Worm (Caenorhabditis elegans) whole organism, late embryonic: Measurements from ENCODE around the gene swt-1.

Experiments
- F13H6.1 ChIP-seq: sonication (generic microtip); optimal IDR thresholded peaks from 2 replicates; lab custom pipeline; 2016; ENCODE audit warnings: missing genetic modification characterization, missing compliant biosample characterization
- ama-1 ChIP-seq: fragments of 150-350 bp; optimal IDR thresholded peaks from 2 replicates; lab custom pipeline; 2014
- ceh-14 ChIP-seq: sonication (generic microtip); optimal IDR thresholded peaks from 2 replicates; lab custom pipeline; 2016; ENCODE audit warnings: missing genotype, missing genetic modification characterization, missing compliant biosample characterization
- ceh-19 ChIP-seq: fragments of 200-800 bp; sonication (Bioruptor generic); optimal IDR thresholded peaks from 2 replicates; lab custom pipeline; 2018; ENCODE audit warnings: mild to moderate bottlenecking, missing genetic modification characterization, missing compliant biosample characterization
- ceh-48 ChIP-seq: sonication (generic microtip); optimal IDR thresholded peaks from 2 replicates; lab custom pipeline; 2016; ENCODE audit warnings: missing genetic modification characterization, inconsistent platforms, missing compliant biosample characterization
- ets-4 ChIP-seq: sonication (generic microtip); optimal IDR thresholded peaks from 2 replicates; lab custom pipeline; 2016; ENCODE audit warnings: missing genetic modification characterization, missing compliant biosample characterization
- eyg-1 ChIP-seq: sonication (generic microtip); optimal IDR thresholded peaks from 2 replicates; lab custom pipeline; 2016; ENCODE audit warnings: missing genotype, missing genetic modification characterization, missing compliant biosample characterization
- nhr-11 ChIP-seq: fragments of 150-350 bp; optimal IDR thresholded peaks from 2 replicates; lab custom pipeline; 2014; ENCODE audit warnings: missing biosample characterization, missing genetic modification characterization
- pag-3 ChIP-seq: sonication (generic microtip); optimal IDR thresholded peaks from 2 replicates; lab custom pipeline; 2016; ENCODE audit warnings: missing compliant biosample characterization, missing genetic modification characterization, borderline replicate concordance
- pha-4 ChIP-seq: fragments of 150-350 bp; optimal IDR thresholded peaks from 2 replicates; lab custom pipeline; 2018; ENCODE audit warnings: missing biosample characterization, missing genetic modification reagents, missing genetic modification characterization

ce11 chrIV:314475-314874 is 7.2 kb downstream of the swt-1 start:
- no peak for TF ChIP-seq pag-3 (tag; lab: Kevin White, UChicago)
- TF ChIP-seq pha-4 (tag; lab: Kevin White, UChicago): no peak
- no peak for TF ChIP-seq ceh-14 (tag; lab: Kevin White, UChicago)
- TF ChIP-seq F13H6.1 (tag; lab: Kevin White, UChicago): no peak
- TF ChIP-seq ets-4 (tag; lab: Kevin White, UChicago): no peak
- TF ChIP-seq eyg-1 (tag; lab: Kevin White, UChicago): no peak
- no peak for TF ChIP-seq ama-1 (lab: Kevin White, UChicago)
- no peak for TF ChIP-seq nhr-11 (tag; lab: Kevin White, UChicago)
- TF ChIP-seq ceh-19 (GFP tag; lab: Kevin White, UChicago): no peak
- TF ChIP-seq ceh-48 (tag; lab: Kevin White, UChicago): no peak
